Fruit fly (Drosophila melanogaster) whole organism, embryonic: ENCODE results near the gene CG12516.

Source experiments
- CG12299 ChIP-seq: fragments of 200-800 bp; sonication (Bioruptor generic); optimal IDR thresholded peaks from 2 replicates; lab custom pipeline; 2018; ENCODE audit warnings: missing biosample characterization, mild to moderate bottlenecking, missing genetic modification characterization
- CG13894 ChIP-seq: fragments of 200-800 bp; sonication (Bioruptor generic); optimal IDR thresholded peaks from 3 replicates; lab custom pipeline; 2018; ENCODE audit warnings: missing biosample characterization, mild to moderate bottlenecking, missing genetic modification characterization, moderate library complexity
- CG5245 ChIP-seq: fragments of 200-800 bp; sonication (Bioruptor generic); optimal IDR thresholded peaks from 3 replicates; lab custom pipeline; 2016; ENCODE audit warnings: missing biosample characterization, missing genetic modification characterization
- gcm2 ChIP-seq: fragments of 200-800 bp; sonication (Bioruptor generic); optimal IDR thresholded peaks from 2 replicates; lab custom pipeline; 2016; ENCODE audit warnings: missing biosample characterization, missing genetic modification characterization
- pan ChIP-seq, 4 experiments: fragments of >200 bp in 3 of 4; fragments of 200-800 bp in 1 of 4; sonication (Bioruptor generic) in 1 of 4; optimal IDR thresholded peaks in 3 of 4; IDR thresholded peaks in 1 of 4; 2 replicates each; pipeline versions ENCODE4 v1.3.6 to Lab custom; 2017 to 2022; ENCODE audit warnings: missing biosample characterization in 2 of 4, missing genetic modification characterization in 2 of 4, mixed read lengths in 1 of 4

- TF ChIP-seq CG5245 (no peak), CG12299 (tag; lab: Kevin White, UChicago) (no peak), gcm2 (no peak), pan (optimal IDR thresholded peaks at IDR 0.05; lab: Kevin White, UChicago) (no peak), pan (GFP tag; optimal IDR thresholded peaks at IDR 0.05 in 1 of 2, IDR thresholded peaks at IDR 0.05 in 1 of 2) (no peak), CG13894 (tag; lab: Kevin White, UChicago) (no peak)
Measured at dm6 chr3R:28332674-28333421, 28.4 kb upstream of the CG12516 start.
